Fruit fly (Drosophila melanogaster) whole organism, larva: ENCODE data around the gene CG33689.

Experiments
- noc ChIP-seq: fragments of 200-800 bp; sonication (Bioruptor generic); optimal IDR thresholded peaks from 3 replicates; lab custom pipeline; 2019; ENCODE audit warnings: missing biosample characterization, mild to moderate bottlenecking, missing genetic modification characterization, moderate library complexity

Gene CG33689

dm6 chr3L:16221800-16222199 is 21.8 kb downstream of the CG33689 start:
- no peak for TF ChIP-seq noc (tag; lab: Kevin White, UChicago)

- no peak for TF ChIP-seq noc (tag; lab: Kevin White, UChicago)
Measured at dm6 chr3L:16225175-16225574, 25.1 kb downstream of the CG33689 start.

DNA sequence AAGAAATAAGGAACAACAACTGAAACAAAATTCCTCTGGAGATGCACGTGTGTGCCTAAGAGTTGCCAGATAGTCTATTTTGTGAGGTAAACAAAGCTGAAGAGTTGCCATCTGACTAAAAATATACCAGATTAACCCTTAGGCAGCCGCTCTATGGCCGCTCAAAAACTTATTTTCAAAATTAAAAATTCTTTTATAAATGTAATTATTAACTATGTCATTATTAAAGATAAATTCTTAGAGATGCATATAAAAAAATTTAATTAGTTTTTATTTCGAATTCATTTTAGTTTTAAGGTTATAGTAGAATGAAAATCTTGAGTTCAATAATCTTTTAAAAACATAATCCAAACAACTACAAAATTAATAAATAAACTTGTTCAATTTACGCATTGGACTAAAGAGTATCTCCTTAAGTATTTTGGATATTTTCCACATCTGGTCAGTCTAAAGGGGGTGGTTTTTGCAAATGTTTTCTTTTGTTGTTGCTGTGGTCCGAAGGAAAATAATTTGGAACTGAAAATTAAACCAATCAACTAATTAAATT is 28.7 kb downstream of the CG33689 start, which contains the start of gene Tmx3:
Gene Tmx3 (plus strand): TSS at position 442 of the 547 bp plus-strand sequence.
- TF ChIP-seq noc (tag; lab: Kevin White, UChicago), result no peak

DNA sequence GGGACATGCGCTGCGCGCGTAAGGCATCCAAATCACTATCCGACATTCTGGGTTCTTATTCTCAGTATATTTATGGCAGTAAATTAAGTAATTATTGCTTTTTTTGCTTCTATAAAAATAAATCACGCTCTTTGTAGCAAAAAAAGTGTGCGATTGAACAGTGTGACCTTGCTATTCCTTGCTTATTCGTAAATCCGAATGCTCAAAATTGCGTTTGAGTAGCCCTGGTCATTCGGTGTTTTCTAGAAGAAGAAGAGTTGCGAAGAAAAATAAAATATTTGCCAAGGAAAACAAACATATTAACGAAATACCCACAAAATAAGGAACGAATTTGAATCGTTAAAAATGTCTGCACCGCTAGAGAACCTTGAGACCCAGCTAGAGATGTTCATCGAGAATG is 31.8 kb downstream of the CG33689 start, which contains the start of the genes PDCD-5 and MED10:
Gene PDCD-5 (minus strand): TSS at position 182 of the 400 bp plus-strand sequence.
Gene MED10 (plus strand): TSS at position 228 of the 400 bp plus-strand sequence.
- no peak for TF ChIP-seq noc (tag; lab: Kevin White, UChicago)

DNA sequence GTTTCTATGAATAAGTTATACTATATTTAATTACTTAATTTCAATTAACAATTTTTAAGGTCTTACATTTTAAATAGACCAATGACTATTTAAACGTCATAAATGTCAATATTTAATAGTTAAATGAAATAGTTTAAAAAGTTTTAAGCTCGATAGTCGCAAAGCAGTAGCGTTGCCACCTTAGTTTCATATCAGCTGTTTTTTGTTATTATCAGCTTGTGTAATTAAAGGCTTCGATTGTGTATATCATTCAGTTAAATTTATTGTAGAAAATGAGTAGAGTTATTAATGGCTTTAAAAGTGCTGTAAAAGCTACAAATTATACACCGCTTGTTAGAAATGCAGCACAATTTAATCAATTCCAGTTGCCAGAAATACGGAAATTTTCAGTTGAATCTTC is 32.9 kb downstream of the CG33689 start, which contains the start of gene Hsc20:
Gene Hsc20 (plus strand): TSS at position 204 of the 400 bp plus-strand sequence.
- no peak for TF ChIP-seq noc (tag; lab: Kevin White, UChicago)

DNA sequence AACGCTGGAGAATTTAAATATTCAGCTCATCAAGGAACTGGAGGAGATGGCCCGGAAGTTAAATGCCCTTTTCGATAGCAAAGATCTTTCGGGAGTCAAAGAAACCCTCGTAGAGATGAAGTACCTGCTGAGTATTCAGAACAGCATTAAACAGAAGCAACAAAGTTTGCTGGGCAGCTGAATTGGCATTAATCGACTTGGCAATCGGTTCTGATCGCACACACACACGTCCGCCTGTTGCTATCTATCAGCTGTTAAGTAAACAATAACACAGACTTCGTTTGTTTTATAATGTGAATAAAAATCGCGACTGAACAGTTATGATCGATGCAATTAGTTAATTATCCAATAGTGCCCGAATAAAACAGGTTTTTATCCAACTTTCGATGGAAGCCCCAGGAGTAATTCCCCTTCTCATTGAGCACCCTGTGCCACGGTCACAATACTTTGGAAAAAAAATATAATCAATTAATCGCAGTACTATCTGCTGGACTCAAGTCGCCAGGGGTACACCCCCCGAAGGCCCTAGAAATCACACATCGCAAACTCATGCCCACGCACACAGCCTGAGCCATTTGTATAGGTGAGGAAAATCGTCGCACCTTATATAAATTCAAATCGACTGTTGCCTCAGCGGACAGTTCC is 33.9 kb downstream of the CG33689 start:
- peak; percentile 10 for TF ChIP-seq noc (tag; lab: Kevin White, UChicago)

- TF ChIP-seq noc (tag; lab: Kevin White, UChicago), result no peak
Measured at dm6 chr3L:16241296-16241695, 41.3 kb downstream of the CG33689 start.
